Fruit fly (Drosophila melanogaster) whole organism, prepupa: ENCODE results near the gene CG9733.

Experiments
- Blimp-1 ChIP-seq: fragments of 200-800 bp; sonication (Bioruptor generic); optimal IDR thresholded peaks from 3 replicates; lab custom pipeline; 2017; ENCODE audit warnings: missing biosample characterization, missing genetic modification characterization, mild to moderate bottlenecking, moderate library complexity, missing genetic modification reagents
- CG10669 ChIP-seq: fragments of 200-800 bp; sonication (Bioruptor generic); optimal IDR thresholded peaks from 3 replicates; lab custom pipeline; 2018; ENCODE audit warnings: missing biosample characterization, mild to moderate bottlenecking, missing genetic modification characterization, moderate library complexity
- CG11294 ChIP-seq: fragments of 200-800 bp; sonication (Bioruptor generic); IDR thresholded peaks from 2 replicates; pipeline ENCODE4 v1.3.6; 2022; ENCODE audit warnings: missing biosample characterization, missing genetic modification characterization
- CG11762 ChIP-seq: fragments of 200-800 bp; sonication (Bioruptor generic); optimal IDR thresholded peaks from 3 replicates; lab custom pipeline; 2016; ENCODE audit warnings: missing biosample characterization, missing genetic modification characterization; ENCODE audit not compliant: insufficient read depth
- CG11902 ChIP-seq: fragments of 200-800 bp; sonication (Bioruptor generic); optimal IDR thresholded peaks from 3 replicates; lab custom pipeline; 2016; ENCODE audit warnings: missing biosample characterization, missing genetic modification characterization
- CG15336 ChIP-seq: fragments of 200-800 bp; sonication (Bioruptor generic); IDR thresholded peaks from 2 replicates; pipeline ENCODE4 v1.3.6; 2022; ENCODE audit warnings: missing biosample characterization, missing genetic modification characterization
- CG1621 ChIP-seq: fragments of 200-800 bp; sonication (Bioruptor generic); optimal IDR thresholded peaks from 3 replicates; lab custom pipeline; 2018; ENCODE audit warnings: missing biosample characterization, mild to moderate bottlenecking, missing genetic modification characterization
- CG16779 ChIP-seq: fragments of 200-800 bp; sonication (Bioruptor generic); optimal IDR thresholded peaks from 3 replicates; lab custom pipeline; 2017; ENCODE audit warnings: missing biosample characterization, mild to moderate bottlenecking, missing genetic modification characterization
- CG3032 ChIP-seq: fragments of 200-800 bp; optimal IDR thresholded peaks from 2 replicates; lab custom pipeline; 2019; ENCODE audit warnings: missing biosample characterization, mild to moderate bottlenecking, missing genetic modification characterization, moderate library complexity
- CG31627 ChIP-seq: fragments of 200-800 bp; sonication (Bioruptor generic); optimal IDR thresholded peaks from 3 replicates; lab custom pipeline; 2016; ENCODE audit warnings: missing biosample characterization, missing genetic modification characterization
- CG32006 ChIP-seq: fragments of 200-800 bp; sonication (Bioruptor generic); optimal IDR thresholded peaks from 3 replicates; lab custom pipeline; 2017; ENCODE audit warnings: missing biosample characterization, mild to moderate bottlenecking, missing genetic modification characterization
- CG3919 ChIP-seq: fragments of 200-800 bp; sonication (Bioruptor generic); optimal IDR thresholded peaks from 3 replicates; lab custom pipeline; 2016; ENCODE audit warnings: missing biosample characterization, missing genetic modification characterization
- CG4318 ChIP-seq: fragments of 200-800 bp; sonication (Bioruptor generic); optimal IDR thresholded peaks from 3 replicates; lab custom pipeline; 2017; ENCODE audit warnings: missing biosample characterization, mild to moderate bottlenecking, missing genetic modification characterization
- CG6792 ChIP-seq: fragments of 200-800 bp; sonication (Bioruptor generic); optimal IDR thresholded peaks from 3 replicates; lab custom pipeline; 2016; ENCODE audit warnings: missing biosample characterization, missing genetic modification characterization
- CG6808 ChIP-seq: fragments of 200-800 bp; sonication (Bioruptor generic); optimal IDR thresholded peaks from 3 replicates; lab custom pipeline; 2017; ENCODE audit warnings: missing biosample characterization, missing genetic modification characterization, mild to moderate bottlenecking, moderate library complexity, missing genetic modification reagents
- CG6854 ChIP-seq: fragments of 200-800 bp; sonication (Bioruptor generic); optimal IDR thresholded peaks from 2 replicates; lab custom pipeline; 2017; ENCODE audit warnings: missing biosample characterization, mild to moderate bottlenecking, missing genetic modification characterization
- CG8119 ChIP-seq: fragments of 200-800 bp; sonication (Bioruptor generic); IDR thresholded peaks from 3 replicates; pipeline ENCODE4 v1.3.6; 2022; ENCODE audit warnings: missing biosample characterization, missing genetic modification characterization
- CG8632 ChIP-seq: fragments of 200-800 bp; sonication (Bioruptor generic); optimal IDR thresholded peaks from 3 replicates; lab custom pipeline; 2016; ENCODE audit warnings: missing biosample characterization, missing genetic modification characterization
- CG9139 ChIP-seq: fragments of 200-800 bp; sonication (Bioruptor generic); optimal IDR thresholded peaks from 3 replicates; lab custom pipeline; 2017; ENCODE audit warnings: missing biosample characterization, mild to moderate bottlenecking, missing genetic modification characterization
- Eip93F ChIP-seq: fragments of 200-800 bp; sonication (Bioruptor generic); optimal IDR thresholded peaks from 2 replicates; lab custom pipeline; 2016; ENCODE audit warnings: missing biosample characterization, mild to moderate bottlenecking, missing genetic modification characterization
- Ets21C ChIP-seq: fragments of 200-800 bp; sonication (Bioruptor generic); optimal IDR thresholded peaks from 3 replicates; lab custom pipeline; 2016; ENCODE audit warnings: missing biosample characterization, missing genetic modification characterization
- Ets96B ChIP-seq: fragments of 200-800 bp; optimal IDR thresholded peaks from 2 replicates; lab custom pipeline; 2019; ENCODE audit warnings: missing biosample characterization, mild to moderate bottlenecking, missing genetic modification characterization, moderate library complexity
- Gug ChIP-seq: fragments of 200-800 bp; sonication (Bioruptor generic); IDR thresholded peaks from 2 replicates; pipeline ENCODE4 v1.3.6; 2022; ENCODE audit warnings: missing biosample characterization, missing genetic modification characterization
- Hr38 ChIP-seq: sonication (Bioruptor generic); optimal IDR thresholded peaks from 2 replicates; lab custom pipeline; 2016; ENCODE audit warnings: missing biosample characterization, missing genetic modification characterization
- Hr39 ChIP-seq: fragments of 200-800 bp; sonication (Bioruptor generic); optimal IDR thresholded peaks from 2 replicates; lab custom pipeline; 2016; ENCODE audit warnings: missing biosample characterization, missing genetic modification characterization
- Hr4 ChIP-seq: fragments of 200-800 bp; sonication (Bioruptor generic); optimal IDR thresholded peaks from 3 replicates; lab custom pipeline; 2016; ENCODE audit warnings: missing biosample characterization, missing genetic modification characterization
- Lpt ChIP-seq: fragments of 200-800 bp; sonication (Bioruptor generic); optimal IDR thresholded peaks from 3 replicates; lab custom pipeline; 2016; ENCODE audit warnings: missing biosample characterization, missing genetic modification characterization
- Met ChIP-seq: fragments of 200-800 bp; sonication (Bioruptor generic); optimal IDR thresholded peaks from 3 replicates; lab custom pipeline; 2016; ENCODE audit warnings: missing biosample characterization, missing genetic modification characterization
- OdsH ChIP-seq: fragments of 200-800 bp; sonication (Bioruptor generic); optimal IDR thresholded peaks from 3 replicates; lab custom pipeline; 2016; ENCODE audit warnings: missing biosample characterization, missing genetic modification characterization
- Smox ChIP-seq: fragments of 200-800 bp; sonication (Bioruptor generic); optimal IDR thresholded peaks from 3 replicates; lab custom pipeline; 2016; ENCODE audit warnings: missing biosample characterization, missing genetic modification characterization
- Sox15 ChIP-seq: fragments of 200-800 bp; sonication (Bioruptor generic); optimal IDR thresholded peaks from 3 replicates; lab custom pipeline; 2016; ENCODE audit warnings: missing biosample characterization, missing genetic modification characterization
- acj6 ChIP-seq: fragments of 200-800 bp; sonication (Bioruptor generic); optimal IDR thresholded peaks from 3 replicates; lab custom pipeline; 2016; ENCODE audit warnings: missing biosample characterization, missing genetic modification characterization
- cyc ChIP-seq: fragments of 200-800 bp; sonication (Bioruptor generic); optimal IDR thresholded peaks from 3 replicates; lab custom pipeline; 2016; ENCODE audit warnings: missing biosample characterization, missing genetic modification characterization
- dac ChIP-seq: fragments of 200-800 bp; sonication (Bioruptor generic); optimal IDR thresholded peaks from 2 replicates; lab custom pipeline; 2017; ENCODE audit warnings: missing biosample characterization, mild to moderate bottlenecking, missing genetic modification characterization
- dsx ChIP-seq: fragments of 200-800 bp; optimal IDR thresholded peaks from 3 replicates; lab custom pipeline; 2019; ENCODE audit warnings: missing biosample characterization, mild to moderate bottlenecking, missing genetic modification characterization, moderate library complexity; ENCODE audit not compliant: poor library complexity, severe bottlenecking
- eg ChIP-seq: fragments of 200-800 bp; sonication (Bioruptor generic); IDR thresholded peaks from 3 replicates; pipeline ENCODE4 v1.3.6; 2022; ENCODE audit warnings: missing biosample characterization, missing genetic modification characterization
- esn ChIP-seq: fragments of 200-800 bp; sonication (Bioruptor generic); optimal IDR thresholded peaks from 2 replicates; lab custom pipeline; 2016; ENCODE audit warnings: missing biosample characterization, mild to moderate bottlenecking, missing genetic modification characterization, moderate library complexity
- fd59A ChIP-seq: fragments of 200-800 bp; sonication (Bioruptor generic); optimal IDR thresholded peaks from 2 replicates; lab custom pipeline; 2017; ENCODE audit warnings: missing biosample characterization, mild to moderate bottlenecking, missing genetic modification characterization, missing genetic modification reagents
- fd85E ChIP-seq: fragments of 200-800 bp; sonication (Bioruptor generic); optimal IDR thresholded peaks from 3 replicates; lab custom pipeline; 2016; ENCODE audit warnings: missing biosample characterization, missing genetic modification characterization
- fkh ChIP-seq: fragments of 200-800 bp; sonication (Bioruptor generic); optimal IDR thresholded peaks from 3 replicates; lab custom pipeline; 2017; ENCODE audit warnings: missing biosample characterization, mild to moderate bottlenecking, missing genetic modification characterization, moderate library complexity
- lz ChIP-seq: fragments of 200-800 bp; sonication (Bioruptor generic); optimal IDR thresholded peaks from 3 replicates; lab custom pipeline; 2016; ENCODE audit warnings: missing biosample characterization, missing genetic modification characterization
- pdm3 ChIP-seq: fragments of 200-800 bp; sonication (Bioruptor generic); optimal IDR thresholded peaks from 3 replicates; lab custom pipeline; 2016; ENCODE audit warnings: missing biosample characterization, missing genetic modification characterization
- salr ChIP-seq, 2 experiments: fragments of 200-800 bp; sonication (Bioruptor generic); optimal IDR thresholded peaks; 3 replicates each; lab custom pipeline; 2016 to 2018; ENCODE audit warnings: missing biosample characterization in 2 of 2, missing genetic modification characterization in 2 of 2, mild to moderate bottlenecking in 1 of 2
- ss ChIP-seq, 2 experiments: fragments of 200-800 bp; sonication (Bioruptor generic); optimal IDR thresholded peaks; 2 replicates in 1 of 2; 3 replicates in 1 of 2; lab custom pipeline; 2017 to 2018; ENCODE audit warnings: mild to moderate bottlenecking in 2 of 2, missing biosample characterization in 2 of 2, missing genetic modification characterization in 2 of 2, moderate library complexity in 1 of 2
- svp ChIP-seq: fragments of 200-800 bp; sonication (Bioruptor generic); peaks from one replicate; lab custom pipeline; 2016; ENCODE audit warnings: missing biosample characterization, missing genetic modification characterization
- topi ChIP-seq: fragments of 200-800 bp; sonication (Bioruptor generic); optimal IDR thresholded peaks from 3 replicates; lab custom pipeline; 2016; ENCODE audit warnings: missing biosample characterization, missing genetic modification characterization
- vri ChIP-seq: fragments of 200-800 bp; sonication (Bioruptor generic); optimal IDR thresholded peaks from 3 replicates; lab custom pipeline; 2016; ENCODE audit warnings: missing biosample characterization, mild to moderate bottlenecking, missing genetic modification characterization

The CG9733 gene

DNA sequence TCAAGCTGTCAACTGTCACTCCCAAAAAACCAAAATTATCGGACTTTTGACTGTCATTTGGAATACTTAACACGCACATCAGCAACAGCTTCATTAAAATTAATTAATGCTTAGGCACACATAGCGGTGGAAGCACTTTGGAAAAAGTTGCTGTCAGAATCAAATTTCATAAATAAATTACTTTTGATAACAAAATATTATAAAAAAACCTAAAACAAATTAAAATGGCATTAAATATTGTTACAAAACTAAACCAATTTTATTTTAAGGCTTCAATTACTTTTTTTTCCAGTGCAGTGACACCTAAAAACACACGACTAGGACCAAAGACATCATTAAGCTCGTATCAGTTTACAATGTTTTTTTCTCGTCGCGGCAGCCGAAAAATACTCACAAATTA is 9.7 kb upstream of the CG9733 start (continued):
- TF ChIP-seq lz (GFP tag; lab: Kevin White, UChicago) (peak; percentile 37), CG9139 (no peak), salr (GFP tag; optimal IDR thresholded peaks at IDR 0.05; lab: Kevin White, UChicago) (peak in 1 of 2 experiments; percentile 71), Ets21C (GFP tag; lab: Kevin White, UChicago) (peak; percentile 17), dsx (GFP tag; lab: Kevin White, UChicago) (no peak), Blimp-1 (GFP tag; lab: Kevin White, UChicago) (no peak), CG4318 (GFP tag; lab: Kevin White, UChicago) (no peak), cyc (GFP tag; lab: Kevin White, UChicago) (peak; percentile 32), Hr38 (GFP tag; lab: Kevin White, UChicago) (no peak), CG11294 (GFP tag; lab: Robert Waterston, UW) (no peak), CG10669 (GFP tag; lab: Kevin White, UChicago) (peak; percentile 56), topi (peak; percentile 56), pdm3 (GFP tag; lab: Kevin White, UChicago) (peak; percentile 52), CG8632 (GFP tag; lab: Kevin White, UChicago) (peak; percentile 71), CG8119 (GFP tag; lab: Robert Waterston, UW) (peak; percentile 73), fd85E (GFP tag; lab: Kevin White, UChicago) (no peak), esn (peak; percentile 65), ss (GFP tag; optimal IDR thresholded peaks at IDR 0.05; lab: Kevin White, UChicago) (peak in 1 of 2 experiments; percentile 2)

dm6 chr3R:30255255-30256121 is 9.0 kb upstream of the CG9733 start:
- peak; percentile 81 for TF ChIP-seq CG31627 (GFP tag; lab: Kevin White, UChicago)
- peak; percentile 73 for TF ChIP-seq dac
- no peak for TF ChIP-seq fkh (GFP tag; lab: Kevin White, UChicago)
- peak; percentile 96 for TF ChIP-seq CG10669 (GFP tag; lab: Kevin White, UChicago)
- peak; percentile 97 for TF ChIP-seq CG8119 (GFP tag; lab: Robert Waterston, UW)
- peak; percentile 88 for TF ChIP-seq topi
- peak; percentile 76 for TF ChIP-seq cyc (GFP tag; lab: Kevin White, UChicago)
- peak; percentile 74 for TF ChIP-seq CG11902 (GFP tag; lab: Kevin White, UChicago)
- peak; percentile 95 for TF ChIP-seq CG3919 (GFP tag; lab: Kevin White, UChicago)
- peak; percentile 90 for TF ChIP-seq CG32006 (GFP tag; lab: Kevin White, UChicago)
- TF ChIP-seq eg (GFP tag; lab: Robert Waterston, UW), result peak; percentile 96
- peak; percentile 91 for TF ChIP-seq lz (GFP tag; lab: Kevin White, UChicago)
- peak; percentile 89 for TF ChIP-seq CG11762 (GFP tag; lab: Kevin White, UChicago)
- TF ChIP-seq CG6854, result peak; percentile 93
- peak; percentile 97 for TF ChIP-seq Eip93F (GFP tag; lab: Kevin White, UChicago)
- TF ChIP-seq Sox15, result peak; percentile 70
- TF ChIP-seq OdsH (GFP tag; lab: Kevin White, UChicago), result peak; percentile 93
- TF ChIP-seq acj6 (GFP tag; lab: Kevin White, UChicago), result peak; percentile 96
- peak; percentile 92 for TF ChIP-seq Met (GFP tag; lab: Kevin White, UChicago)
- peak; percentile 97 for TF ChIP-seq CG15336
- peak; percentile 95 for TF ChIP-seq svp (GFP tag; lab: Kevin White, UChicago)
- peak; percentile 94 for TF ChIP-seq CG16779 (tag; lab: Kevin White, UChicago)
- TF ChIP-seq CG6808 (GFP tag; lab: Kevin White, UChicago), result peak; percentile 97
- peak; percentile 98 for TF ChIP-seq Ets96B
- TF ChIP-seq Lpt (GFP tag; lab: Kevin White, UChicago), result peak; percentile 83
- TF ChIP-seq Hr4 (GFP tag; lab: Kevin White, UChicago), result peak; percentile 90
- no peak for TF ChIP-seq Hr38 (GFP tag; lab: Kevin White, UChicago)
- TF ChIP-seq CG1621 (tag; lab: Kevin White, UChicago), result peak; percentile 96
- peak; percentile 81 for TF ChIP-seq Gug
- TF ChIP-seq fd59A, result peak; percentile 96
- TF ChIP-seq ss (GFP tag; optimal IDR thresholded peaks at IDR 0.05; lab: Kevin White, UChicago), result peak; percentile 99 to 100
- peak; percentile 98 for TF ChIP-seq CG3032 (tag; lab: Kevin White, UChicago)
- TF ChIP-seq vri, result peak; percentile 91
- TF ChIP-seq CG6792, result peak; percentile 95
- TF ChIP-seq Hr39, result peak; percentile 77
- peak; percentile 91 for TF ChIP-seq Smox (GFP tag; lab: Kevin White, UChicago)
